Worm (Caenorhabditis elegans) whole organism, L4/young adult: ENCODE results near the gene pigk-1.

ENCODE experiments used
- W03F9.2 ChIP-seq: fragments of 150-350 bp; optimal IDR thresholded peaks from 2 replicates; lab custom pipeline; 2014; ENCODE audit warnings: missing biosample characterization, missing genetic modification characterization
- dao-5 ChIP-seq: sonication (generic microtip); optimal IDR thresholded peaks from 2 replicates; lab custom pipeline; 2016; ENCODE audit warnings: missing genotype, missing genetic modification characterization, moderate library complexity, missing compliant biosample characterization
- him-1 ChIP-seq: sonication (generic microtip); optimal IDR thresholded peaks from 2 replicates; lab custom pipeline; 2016; ENCODE audit warnings: missing genotype, missing genetic modification reagents, missing genetic modification characterization, missing compliant biosample characterization

ce11 chrIV:11082789-11083235, 27.0 kb downstream of the pigk-1 start:
- TF ChIP-seq dao-5 (tag; lab: Kevin White, UChicago) (peak; percentile 52), W03F9.2 (tag; lab: Kevin White, UChicago) (peak; percentile 70), him-1 (tag; lab: Kevin White, UChicago) (peak; percentile 90)
